Fruit fly (Drosophila melanogaster): Measurements from ENCODE around the gene CG31855.

DNA sequence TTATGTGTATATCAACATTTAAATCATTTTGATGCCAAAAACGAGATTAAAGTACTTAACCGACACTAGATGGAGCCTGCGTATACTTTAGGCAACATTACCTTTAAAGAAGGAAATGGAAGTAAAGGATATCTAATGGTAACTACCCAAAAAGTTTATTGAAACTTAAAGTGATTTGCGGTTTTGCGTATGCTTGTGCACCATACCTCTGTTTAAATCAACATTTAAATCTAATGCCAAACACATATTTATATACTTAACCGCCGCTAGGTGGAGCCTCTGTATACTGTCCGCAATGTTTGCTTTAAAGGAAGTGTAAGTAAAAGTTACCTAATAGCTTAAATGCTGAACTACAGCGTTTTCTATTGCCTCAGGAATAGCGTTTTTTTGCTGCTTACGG is 43.2 kb upstream of the CG31855 start:
- TF ChIP-seq rn (GFP tag; IDR thresholded peaks at IDR 0.05), result no peak
- TF ChIP-seq CG9948 (tag; optimal IDR thresholded peaks at IDR 0.05), result no peak
- no peak for TF ChIP-seq EcR (GFP tag; optimal IDR thresholded peaks at IDR 0.05)
- TF ChIP-seq CG4496 (GFP tag; IDR thresholded peaks at IDR 0.05), result no peak
- no peak for TF ChIP-seq Snoo (tag; optimal IDR thresholded peaks at IDR 0.05)
- TF ChIP-seq D1 (tag; optimal IDR thresholded peaks at IDR 0.05), result no peak

Data from whole organism, pupa.